Worm (Caenorhabditis elegans) whole organism, L2 larva: ENCODE measurements around the gene hlh-8.

ENCODE experiments used
- ama-1 ChIP-seq: fragments of 150-350 bp; optimal IDR thresholded peaks from 2 replicates; lab custom pipeline; 2018; ENCODE audit warnings: inconsistent platforms
- blmp-1 ChIP-seq: sonication (generic microtip); optimal IDR thresholded peaks from 2 replicates; lab custom pipeline; 2017; ENCODE audit warnings: missing genetic modification characterization, mild to moderate bottlenecking, missing compliant biosample characterization, antibody characterized with exemption, moderate library complexity; ENCODE audit not compliant: insufficient read depth
- crh-2 ChIP-seq: sonication (generic microtip); optimal IDR thresholded peaks from 2 replicates; lab custom pipeline; 2017; ENCODE audit warnings: missing biosample characterization, missing genetic modification characterization
- elt-3 ChIP-seq: sonication (generic microtip); optimal IDR thresholded peaks from 2 replicates; lab custom pipeline; 2017; ENCODE audit warnings: missing biosample characterization, missing genetic modification characterization
- fos-1 ChIP-seq: fragments of 150-350 bp; optimal IDR thresholded peaks from 2 replicates; lab custom pipeline; 2014; ENCODE audit warnings: missing biosample characterization, missing genetic modification characterization
- lin-11 ChIP-seq: fragments of 150-350 bp; sonication (generic microtip); optimal IDR thresholded peaks from 2 replicates; lab custom pipeline; 2014; ENCODE audit warnings: missing biosample characterization, missing genetic modification characterization, inconsistent platforms, mixed read lengths
- lsy-2 ChIP-seq, 2 experiments: fragments of 150-350 bp in 1 of 2; sonication (generic microtip) in 1 of 2; optimal IDR thresholded peaks; 2 replicates each; lab custom pipeline; 2014 to 2017; ENCODE audit warnings: missing biosample characterization in 2 of 2, missing genetic modification characterization in 2 of 2
- nhr-25 ChIP-seq: fragments of 150-350 bp; sonication (generic microtip); optimal IDR thresholded peaks from 3 replicates; lab custom pipeline; 2014; ENCODE audit warnings: missing biosample characterization, missing genetic modification characterization
- nhr-77 ChIP-seq: fragments of 150-350 bp; optimal IDR thresholded peaks from 2 replicates; lab custom pipeline; 2014; ENCODE audit warnings: missing biosample characterization, missing genetic modification characterization
- sem-4 ChIP-seq: fragments of 150-350 bp; optimal IDR thresholded peaks from 2 replicates; lab custom pipeline; 2014; ENCODE audit warnings: missing biosample characterization, missing genetic modification reagents, missing genetic modification characterization
- ztf-11 ChIP-seq: sonication (generic microtip); optimal IDR thresholded peaks from 2 replicates; lab custom pipeline; 2017; ENCODE audit warnings: missing biosample characterization, missing genetic modification characterization

ce11 chrX:8084669-8085068 lies 31.6 kb upstream of the hlh-8 start:
- TF ChIP-seq fos-1 (tag; lab: Kevin White, UChicago) (no peak), lsy-2 (tag; optimal IDR thresholded peaks at IDR 0.05; lab: Kevin White, UChicago) (no peak), nhr-25 (tag; lab: Kevin White, UChicago) (no peak), elt-3 (tag; lab: Kevin White, UChicago) (no peak), sem-4 (tag; lab: Kevin White, UChicago) (no peak), blmp-1 (tag; lab: Kevin White, UChicago) (no peak), lin-11 (tag; lab: Kevin White, UChicago) (no peak), ztf-11 (tag; lab: Kevin White, UChicago) (no peak), nhr-77 (tag; lab: Kevin White, UChicago) (no peak), crh-2 (tag; lab: Kevin White, UChicago) (no peak), ama-1 (lab: Kevin White, UChicago) (no peak)
